Fruit fly (Drosophila melanogaster): Measurements from ENCODE around the gene CG17917.

DNA sequence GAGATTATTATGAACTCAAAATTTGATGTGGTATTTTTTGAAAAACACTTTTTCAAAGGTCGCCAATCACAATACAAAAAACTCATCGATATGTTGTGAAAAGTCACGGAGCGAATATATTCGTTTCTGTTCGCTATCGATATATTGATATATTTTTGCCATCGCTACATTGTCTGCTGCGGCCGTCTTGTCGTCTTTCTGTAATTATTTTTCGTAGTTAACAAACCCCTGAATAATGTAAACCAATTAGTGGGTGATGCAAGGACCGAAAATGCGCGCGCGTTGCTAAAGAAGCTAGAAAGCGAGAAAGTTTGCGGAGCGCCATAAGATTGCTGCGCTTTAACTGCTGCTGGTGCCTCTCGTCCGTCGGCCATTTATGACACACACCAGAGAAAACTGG, 9.0 kb downstream of the CG17917 start, which contains the start of gene Pak:
- no peak for TF ChIP-seq CG8478 (optimal IDR thresholded peaks at IDR 0.05)
- no peak for TF ChIP-seq CTCF (optimal IDR thresholded peaks at IDR 0.05)
